Worm (Caenorhabditis elegans): ENCODE results near the gene nhr-43.

DNA sequence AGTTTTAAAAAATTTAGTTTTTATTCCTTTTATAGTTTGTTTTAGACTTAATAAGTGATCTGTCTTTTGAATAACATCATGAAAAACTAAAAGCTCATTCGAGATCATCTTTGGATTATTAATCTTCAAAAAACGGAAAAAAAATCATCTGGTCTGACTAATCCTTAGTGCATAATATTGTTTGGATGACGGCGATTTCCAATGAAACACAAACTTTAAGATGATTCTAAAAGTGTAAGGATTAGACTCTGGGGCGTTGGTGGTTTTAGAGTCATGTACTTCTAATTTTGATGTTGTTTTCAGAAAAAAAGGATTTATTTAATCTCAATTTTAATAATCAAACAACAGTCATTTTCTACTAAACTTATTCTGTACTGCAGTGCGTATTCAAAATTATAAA is 6.1 kb upstream of the nhr-43 start:
- no peak for TF ChIP-seq nhr-25 (tag; optimal IDR thresholded peaks at IDR 0.05; ENCODE audit: borderline replicate concordance, insufficient read depth)
- no peak for TF ChIP-seq pha-4 (GFP tag; IDR thresholded peaks at IDR 0.05)
- TF ChIP-seq pha-4 (tag; optimal IDR thresholded peaks at IDR 0.05), result no peak

Measured in whole organism, L4 larva.